Worm (Caenorhabditis elegans): ENCODE results near the gene R08A2.2.

DNA sequence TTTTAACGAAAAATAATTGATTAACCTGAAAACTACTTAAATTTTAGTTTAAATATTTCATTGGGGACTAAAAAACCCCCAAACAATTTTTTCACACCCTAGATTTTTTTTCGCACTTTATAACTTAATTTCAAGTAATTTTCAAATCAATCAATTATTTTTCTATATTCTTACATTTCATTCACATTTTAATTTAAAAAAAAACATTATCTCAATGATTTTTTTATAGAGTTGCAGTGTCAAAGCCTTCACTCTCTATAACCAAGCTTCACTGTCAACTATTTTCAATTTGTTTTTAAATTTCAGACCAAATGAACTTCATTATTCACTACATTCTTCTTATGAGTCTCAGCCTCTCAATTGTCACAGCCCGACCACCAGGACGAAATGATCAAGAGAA is 11.1 kb upstream of the R08A2.2 start, which contains the start of gene Y50E8A.1:
- TF ChIP-seq R02D3.7 (tag; optimal IDR thresholded peaks at IDR 0.05), result no peak
- no peak for TF ChIP-seq nhr-23 (tag; optimal IDR thresholded peaks at IDR 0.05)
- no peak for TF ChIP-seq snpc-4 (tag; optimal IDR thresholded peaks at IDR 0.05)
- no peak for TF ChIP-seq ceh-16 (tag; optimal IDR thresholded peaks at IDR 0.05)
- no peak for TF ChIP-seq F13H6.1 (tag; optimal IDR thresholded peaks at IDR 0.05)
- no peak for TF ChIP-seq ztf-1 (GFP tag; conservative IDR thresholded peaks at IDR 0.05)
- TF ChIP-seq aly-2 (tag; optimal IDR thresholded peaks at IDR 0.05), result no peak
- TF ChIP-seq unc-62 (GFP tag; optimal IDR thresholded peaks at IDR 0.05), result no peak
- no peak for TF ChIP-seq ZK546.5 (tag; optimal IDR thresholded peaks at IDR 0.05)
- TF ChIP-seq lin-13 (GFP tag; optimal IDR thresholded peaks at IDR 0.05), result no peak

All from whole organism, L2 larva.